Fruit fly (Drosophila melanogaster): ENCODE data around the gene Mesh1.

Mesh1 gene

DNA sequence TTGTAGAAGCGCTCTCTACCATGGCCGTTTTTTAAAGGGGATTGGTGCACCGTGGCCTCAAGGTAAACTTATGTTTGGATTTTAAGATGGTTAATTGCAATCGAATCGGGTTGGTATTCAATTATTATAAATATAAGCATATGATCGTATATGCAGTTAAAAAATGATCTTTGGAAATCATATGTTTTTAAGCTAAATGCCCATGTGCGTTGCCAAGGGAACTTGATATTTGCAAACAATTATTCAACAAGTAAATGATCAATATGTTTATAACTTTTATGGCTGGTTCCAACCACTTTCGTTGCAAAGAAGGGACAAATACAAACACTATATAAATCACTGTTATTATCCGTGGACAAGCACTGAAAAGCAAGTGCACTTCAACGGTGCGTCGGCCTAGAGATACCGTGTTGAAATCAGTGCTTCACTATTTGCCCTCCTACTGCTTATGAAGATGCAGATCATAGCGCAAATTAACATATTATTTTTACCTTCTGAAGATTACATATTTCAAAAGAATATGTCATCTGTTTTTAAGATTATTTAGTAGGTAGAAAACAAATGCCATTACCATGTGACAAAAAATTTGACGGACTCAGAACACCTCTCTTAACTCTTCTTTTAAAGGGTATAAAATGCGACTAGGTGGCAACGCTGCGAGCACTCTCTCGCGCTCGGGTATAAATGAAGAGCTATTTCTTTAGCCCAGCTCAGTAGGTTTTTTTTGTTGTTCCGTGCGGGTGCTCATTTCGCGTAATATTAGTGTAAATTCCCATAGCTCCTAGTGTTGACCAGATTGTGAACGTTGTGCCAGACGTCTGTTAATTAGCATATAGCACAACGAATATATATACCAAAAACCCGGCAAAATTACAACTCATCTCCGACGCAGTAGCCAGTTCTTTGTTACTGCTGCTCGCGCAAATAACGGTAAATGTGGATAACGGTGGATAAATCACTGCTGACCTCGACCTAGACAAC lies 44.6 kb downstream of the Mesh1 start, which contains the start of gene rdog (continued):
- TF ChIP-seq CG31365 (tag; optimal IDR thresholded peaks at IDR 0.05) (no peak), Xbp1 (GFP tag; optimal IDR thresholded peaks at IDR 0.05) (peak; percentile 84), gcm (GFP tag; optimal IDR thresholded peaks at IDR 0.05) (peak; percentile 68), CG14667 (GFP tag; IDR thresholded peaks at IDR 0.05) (no peak), CG13424 (tag; optimal IDR thresholded peaks at IDR 0.05) (peak; percentile 77), klu (GFP tag; IDR thresholded peaks at IDR 0.05) (peak; percentile 68; the same call in 1 of the 2 replicates), z (GFP tag; IDR thresholded peaks at IDR 0.05) (no peak; the same call in 2 of the 3 replicates), CG7271 (tag; optimal IDR thresholded peaks at IDR 0.05) (no peak), dysf (GFP tag; IDR thresholded peaks at IDR 0.05) (peak; percentile 77), CG9609 (GFP tag; optimal IDR thresholded peaks at IDR 0.05) (peak; percentile 75), prd (optimal IDR thresholded peaks at IDR 0.05) (no peak), prd (GFP tag; IDR thresholded peaks at IDR 0.05) (peak; percentile 65; the same call in 2 of the 3 replicates), CG11696 (GFP tag; IDR thresholded peaks at IDR 0.05) (no peak), jumu (GFP tag; optimal IDR thresholded peaks at IDR 0.05) (peak; percentile 64), NfI (GFP tag; optimal IDR thresholded peaks at IDR 0.05) (peak; percentile 72), E2f1 (GFP tag; IDR thresholded peaks at IDR 0.05) (no peak; the same call in 1 of the 2 replicates), bigmax (GFP tag; optimal IDR thresholded peaks at IDR 0.05) (no peak), gcm2 (GFP tag; optimal IDR thresholded peaks at IDR 0.05) (peak; percentile 69), Hr39 (optimal IDR thresholded peaks at IDR 0.05) (no peak), CG1024 (GFP tag; IDR thresholded peaks at IDR 0.05) (peak; percentile 31; the same call in 1 of the 2 replicates), CG10979 (tag; optimal IDR thresholded peaks at IDR 0.05) (peak; percentile 81), ara (GFP tag; IDR thresholded peaks at IDR 0.05) (peak; percentile 61), ken (GFP tag; IDR thresholded peaks at IDR 0.05) (no peak; the same call in 2 of the 3 replicates), CG9437 (GFP tag; optimal IDR thresholded peaks at IDR 0.05) (peak; percentile 83), Dll (GFP tag; IDR thresholded peaks at IDR 0.05; ENCODE audit: partially characterized antibody) (no peak), CG3847 (GFP tag; IDR thresholded peaks at IDR 0.05) (peak; percentile 57), Ssrp (tag; optimal IDR thresholded peaks at IDR 0.05) (peak; percentile 85), Usf (GFP tag; optimal IDR thresholded peaks at IDR 0.05) (peak; percentile 56), Dfd (GFP tag; optimal IDR thresholded peaks at IDR 0.05) (no peak), BEAF-32 (GFP tag; optimal IDR thresholded peaks at IDR 0.05) (no peak), D19B (GFP tag; optimal IDR thresholded peaks at IDR 0.05) (peak; percentile 99), Nf-YA (GFP tag; IDR thresholded peaks at IDR 0.05) (no peak; the same call in 1 of the 2 replicates), Mrtf (GFP tag; IDR thresholded peaks at IDR 0.05) (peak; percentile 35; the same call in 1 of the 3 replicates), Nf-YB (GFP tag; optimal IDR thresholded peaks at IDR 0.05) (peak; percentile 55), CG16779 (GFP tag; IDR thresholded peaks at IDR 0.05) (no peak), Abd-B (GFP tag; optimal IDR thresholded peaks at IDR 0.05) (peak; percentile 88), sens-2 (GFP tag; IDR thresholded peaks at IDR 0.05) (peak; percentile 54; the same call in 1 of the 2 replicates), CG16863 (GFP tag; optimal IDR thresholded peaks at IDR 0.05) (peak; percentile 83), CG12942 (GFP tag; optimal IDR thresholded peaks at IDR 0.05) (peak; percentile 80), Hand (GFP tag; optimal IDR thresholded peaks at IDR 0.05) (peak; percentile 73), p53 (GFP tag; optimal IDR thresholded peaks at IDR 0.05) (peak; percentile 42), CG2875 (GFP tag; optimal IDR thresholded peaks at IDR 0.05) (peak; percentile 71), maf-S (GFP tag; optimal IDR thresholded peaks at IDR 0.05) (peak; percentile 73), CG10267 (tag; optimal IDR thresholded peaks at IDR 0.05) (peak; percentile 78), ind (GFP tag; optimal IDR thresholded peaks at IDR 0.05) (peak; percentile 80), CG2199 (GFP tag; IDR thresholded peaks at IDR 0.05) (0 out of 3 replicates have a peak, but pooled peaks have one; percentile 39), CG4424 (GFP tag; optimal IDR thresholded peaks at IDR 0.05) (peak; percentile 88), CG2202 (tag; optimal IDR thresholded peaks at IDR 0.05) (peak; percentile 54), slbo (GFP tag; IDR thresholded peaks at IDR 0.05) (peak; percentile 61)
